Fruit fly (Drosophila melanogaster): ENCODE data around the gene CG42354.

The CG42354 gene

dm6 chrX:16090179-16091144 lies 14.3 kb downstream of the CG42354 start (continued):
- TF ChIP-seq net (GFP tag; optimal IDR thresholded peaks at IDR 0.05) (peak; percentile 74), Smox (GFP tag; optimal IDR thresholded peaks at IDR 0.05) (peak; percentile 66), fd59A (GFP tag; optimal IDR thresholded peaks at IDR 0.05) (peak; percentile 41), Ets96B (tag; optimal IDR thresholded peaks at IDR 0.05) (peak; percentile 35), Sox14 (GFP tag; optimal IDR thresholded peaks at IDR 0.05) (peak; percentile 76), fkh (GFP tag; optimal IDR thresholded peaks at IDR 0.05) (peak; percentile 63), CG10669 (GFP tag; optimal IDR thresholded peaks at IDR 0.05) (peak; percentile 58), CG8319 (GFP tag; optimal IDR thresholded peaks at IDR 0.05) (peak; percentile 52), CG8119 (GFP tag; IDR thresholded peaks at IDR 0.05) (peak; percentile 77), Hr4 (GFP tag; optimal IDR thresholded peaks at IDR 0.05) (peak; percentile 90), pdm3 (GFP tag; optimal IDR thresholded peaks at IDR 0.05) (peak; percentile 85), CG4318 (GFP tag; optimal IDR thresholded peaks at IDR 0.05) (peak; percentile 73), spab (GFP tag; optimal IDR thresholded peaks at IDR 0.05) (no peak), acj6 (GFP tag; optimal IDR thresholded peaks at IDR 0.05) (peak; percentile 83), CG6163 (GFP tag; IDR thresholded peaks at IDR 0.05) (peak; percentile 93), Hr38 (GFP tag; optimal IDR thresholded peaks at IDR 0.05) (peak; percentile 16), CG11762 (GFP tag; optimal IDR thresholded peaks at IDR 0.05; ENCODE audit: insufficient read depth) (peak; percentile 50), CG6792 (GFP tag; optimal IDR thresholded peaks at IDR 0.05) (peak; percentile 56), Eip75B (GFP tag; optimal IDR thresholded peaks at IDR 0.05) (peak; percentile 65), Lpt (GFP tag; optimal IDR thresholded peaks at IDR 0.05) (peak; percentile 34), CG3032 (tag; optimal IDR thresholded peaks at IDR 0.05) (peak; percentile 57), cyc (GFP tag; optimal IDR thresholded peaks at IDR 0.05) (peak; percentile 78), Eip78C (GFP tag) (peak; percentile 92), dac (GFP tag; optimal IDR thresholded peaks at IDR 0.05) (peak; percentile 52), Sox102F (GFP tag; optimal IDR thresholded peaks at IDR 0.05) (peak; percentile 73), eg (GFP tag; IDR thresholded peaks at IDR 0.05) (peak; percentile 95), salr (GFP tag; optimal IDR thresholded peaks at IDR 0.05) (peak; percentile 14 to 19), CG15336 (GFP tag; IDR thresholded peaks at IDR 0.05) (peak; percentile 86), svp (GFP tag) (peak; percentile 86), Met (GFP tag; optimal IDR thresholded peaks at IDR 0.05) (peak; percentile 73), topi (GFP tag; optimal IDR thresholded peaks at IDR 0.05) (peak; percentile 67)

- TF ChIP-seq fd59A (GFP tag; optimal IDR thresholded peaks at IDR 0.05), result no peak
- no peak for TF ChIP-seq CG3032 (tag; optimal IDR thresholded peaks at IDR 0.05)
- TF ChIP-seq CG11902 (GFP tag; optimal IDR thresholded peaks at IDR 0.05), result no peak
- TF ChIP-seq Gug (GFP tag; IDR thresholded peaks at IDR 0.05), result no peak
- TF ChIP-seq Smox (GFP tag; optimal IDR thresholded peaks at IDR 0.05), result no peak
- peak; percentile 40 for TF ChIP-seq Eip78C (GFP tag)
- no peak for TF ChIP-seq Eip75B (GFP tag; optimal IDR thresholded peaks at IDR 0.05)
- TF ChIP-seq vri (GFP tag; optimal IDR thresholded peaks at IDR 0.05), result peak; percentile 4
- peak; percentile 6 for TF ChIP-seq CG16779 (tag; optimal IDR thresholded peaks at IDR 0.05)
- TF ChIP-seq CG8119 (GFP tag; IDR thresholded peaks at IDR 0.05), result peak; percentile 49; the same call in 2 of the 3 replicates
- TF ChIP-seq fkh (GFP tag; optimal IDR thresholded peaks at IDR 0.05), result peak; percentile 67
- no peak for TF ChIP-seq topi (GFP tag; optimal IDR thresholded peaks at IDR 0.05)
- no peak for TF ChIP-seq CG31627 (GFP tag; optimal IDR thresholded peaks at IDR 0.05)
- peak; percentile 38; the same call in 1 of the 3 replicates for TF ChIP-seq eg (GFP tag; IDR thresholded peaks at IDR 0.05)
- TF ChIP-seq CG11294 (GFP tag; IDR thresholded peaks at IDR 0.05), result no peak
- TF ChIP-seq CG32006 (GFP tag; optimal IDR thresholded peaks at IDR 0.05), result no peak
Observed at dm6 chrX:16089012-16089963, 15.5 kb downstream of the CG42354 start.

Measured in whole organism, prepupa.